Fruit fly (Drosophila melanogaster) whole organism, embryonic: Measurements from ENCODE around the gene park.

Experiments used
- CG10979 ChIP-seq: fragments of 200-800 bp; sonication (Bioruptor generic); optimal IDR thresholded peaks from 2 replicates; lab custom pipeline; 2018; ENCODE audit warnings: missing biosample characterization, mild to moderate bottlenecking, missing genetic modification characterization, moderate library complexity
- HLH4C ChIP-seq: fragments of 200-800 bp; sonication (Bioruptor generic); IDR thresholded peaks from 3 replicates; pipeline ENCODE4 v1.3.6; 2022; ENCODE audit warnings: missing biosample characterization, missing genetic modification characterization; ENCODE audit not compliant: partially characterized antibody
- Mad ChIP-seq: fragments of 200-800 bp; sonication (Bioruptor generic); optimal IDR thresholded peaks from 2 replicates; lab custom pipeline; 2016; ENCODE audit warnings: missing biosample characterization, missing genetic modification characterization
- Nf-YA ChIP-seq: fragments of 200-800 bp; sonication (Bioruptor generic); IDR thresholded peaks from 2 replicates; pipeline ENCODE4 v1.3.6; 2022; ENCODE audit warnings: missing biosample characterization, missing genetic modification characterization
- Sry-β ChIP-seq: fragments of 200-800 bp; sonication (Bioruptor generic); optimal IDR thresholded peaks from 2 replicates; lab custom pipeline; 2018; ENCODE audit warnings: missing biosample characterization, mild to moderate bottlenecking, missing genetic modification characterization, moderate library complexity
- gfzf ChIP-seq: fragments of 200-800 bp; sonication (Bioruptor generic); optimal IDR thresholded peaks from 2 replicates; lab custom pipeline; 2016; ENCODE audit warnings: missing biosample characterization, mild to moderate bottlenecking, missing genetic modification characterization, moderate library complexity
- insv ChIP-seq, 2 experiments: fragments of 200-800 bp; sonication (Bioruptor generic); optimal IDR thresholded peaks; 3 replicates each; lab custom pipeline; 2016 to 2018; ENCODE audit warnings: missing biosample characterization in 2 of 2, missing genetic modification characterization in 2 of 2
- stc ChIP-seq: fragments of 200-800 bp; sonication (Bioruptor generic); IDR thresholded peaks from 2 replicates; pipeline ENCODE4 v1.3.6; 2022; ENCODE audit warnings: missing biosample characterization, missing genetic modification characterization

DNA sequence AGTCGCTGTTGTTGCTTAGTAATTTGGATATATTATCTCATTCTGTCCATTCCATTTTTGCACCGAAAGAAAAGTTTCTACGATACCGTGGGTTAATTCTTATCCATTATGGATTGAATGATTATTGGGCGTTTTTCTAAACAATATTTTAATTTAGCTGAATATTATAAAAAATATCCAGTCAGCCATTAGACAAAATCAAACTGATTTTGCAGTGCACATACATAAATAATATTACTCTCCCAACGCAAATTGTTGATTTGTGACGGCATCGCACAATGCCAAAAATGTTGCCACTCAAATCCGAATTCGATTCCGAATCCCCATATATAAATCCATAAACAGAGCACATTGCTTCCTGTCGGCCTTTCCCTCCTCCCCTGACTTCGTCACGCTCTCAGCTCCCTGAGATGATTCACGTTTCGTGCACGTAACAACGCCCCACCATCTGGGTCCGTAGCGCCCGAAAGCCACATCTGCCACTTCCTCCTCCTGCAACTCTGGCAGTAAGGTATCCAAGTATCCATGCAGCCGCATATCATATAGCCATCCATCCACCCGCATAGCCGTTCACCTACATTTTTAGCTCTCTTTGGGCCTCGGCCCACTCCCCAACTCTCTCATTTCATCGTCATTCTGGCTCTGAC is 19.6 kb downstream of the park start:
- TF ChIP-seq CG10979 (tag; lab: Kevin White, UChicago): no peak
- TF ChIP-seq stc (GFP tag; lab: Robert Waterston, UW): peak; percentile 70
- peak; percentile 53 for TF ChIP-seq Nf-YA
- TF ChIP-seq gfzf (GFP tag; lab: Kevin White, UChicago): no peak
- TF ChIP-seq HLH4C: 0 out of 3 replicates have a peak, but pooled peaks have one; percentile 11
- TF ChIP-seq insv (GFP tag; optimal IDR thresholded peaks at IDR 0.05; lab: Kevin White, UChicago): no peak
- TF ChIP-seq Sry-β (GFP tag; lab: Kevin White, UChicago): no peak
- TF ChIP-seq Mad: peak; percentile 48
